Fruit fly (Drosophila melanogaster) whole organism, prepupa: ENCODE results near the gene Dtg.

ENCODE experiments used
- Blimp-1 ChIP-seq: fragments of 200-800 bp; sonication (Bioruptor generic); optimal IDR thresholded peaks from 3 replicates; lab custom pipeline; 2017; ENCODE audit warnings: missing biosample characterization, missing genetic modification characterization, mild to moderate bottlenecking, moderate library complexity, missing genetic modification reagents
- CG10669 ChIP-seq: fragments of 200-800 bp; sonication (Bioruptor generic); optimal IDR thresholded peaks from 3 replicates; lab custom pipeline; 2018; ENCODE audit warnings: missing biosample characterization, mild to moderate bottlenecking, missing genetic modification characterization, moderate library complexity
- CG11294 ChIP-seq: fragments of 200-800 bp; sonication (Bioruptor generic); IDR thresholded peaks from 2 replicates; pipeline ENCODE4 v1.3.6; 2022; ENCODE audit warnings: missing biosample characterization, missing genetic modification characterization
- CG11762 ChIP-seq: fragments of 200-800 bp; sonication (Bioruptor generic); optimal IDR thresholded peaks from 3 replicates; lab custom pipeline; 2016; ENCODE audit warnings: missing biosample characterization, missing genetic modification characterization; ENCODE audit not compliant: insufficient read depth
- CG11902 ChIP-seq: fragments of 200-800 bp; sonication (Bioruptor generic); optimal IDR thresholded peaks from 3 replicates; lab custom pipeline; 2016; ENCODE audit warnings: missing biosample characterization, missing genetic modification characterization
- CG15336 ChIP-seq: fragments of 200-800 bp; sonication (Bioruptor generic); IDR thresholded peaks from 2 replicates; pipeline ENCODE4 v1.3.6; 2022; ENCODE audit warnings: missing biosample characterization, missing genetic modification characterization
- CG1621 ChIP-seq: fragments of 200-800 bp; sonication (Bioruptor generic); optimal IDR thresholded peaks from 3 replicates; lab custom pipeline; 2018; ENCODE audit warnings: missing biosample characterization, mild to moderate bottlenecking, missing genetic modification characterization
- CG16779 ChIP-seq: fragments of 200-800 bp; sonication (Bioruptor generic); optimal IDR thresholded peaks from 3 replicates; lab custom pipeline; 2017; ENCODE audit warnings: missing biosample characterization, mild to moderate bottlenecking, missing genetic modification characterization
- CG3032 ChIP-seq: fragments of 200-800 bp; optimal IDR thresholded peaks from 2 replicates; lab custom pipeline; 2019; ENCODE audit warnings: missing biosample characterization, mild to moderate bottlenecking, missing genetic modification characterization, moderate library complexity
- CG31627 ChIP-seq: fragments of 200-800 bp; sonication (Bioruptor generic); optimal IDR thresholded peaks from 3 replicates; lab custom pipeline; 2016; ENCODE audit warnings: missing biosample characterization, missing genetic modification characterization
- CG32006 ChIP-seq: fragments of 200-800 bp; sonication (Bioruptor generic); optimal IDR thresholded peaks from 3 replicates; lab custom pipeline; 2017; ENCODE audit warnings: missing biosample characterization, mild to moderate bottlenecking, missing genetic modification characterization
- CG34406 ChIP-seq: fragments of 200-800 bp; sonication (Bioruptor generic); optimal IDR thresholded peaks from 3 replicates; lab custom pipeline; 2016; ENCODE audit warnings: missing biosample characterization, missing genetic modification characterization
- CG4318 ChIP-seq: fragments of 200-800 bp; sonication (Bioruptor generic); optimal IDR thresholded peaks from 3 replicates; lab custom pipeline; 2017; ENCODE audit warnings: missing biosample characterization, mild to moderate bottlenecking, missing genetic modification characterization
- CG6163 ChIP-seq: fragments of 200-800 bp; sonication (Bioruptor generic); IDR thresholded peaks from 3 replicates; pipeline ENCODE4 v1.3.6; 2022; ENCODE audit warnings: missing biosample characterization, missing genetic modification characterization
- CG6276 ChIP-seq: fragments of 200-800 bp; sonication (Bioruptor generic); optimal IDR thresholded peaks from 2 replicates; lab custom pipeline; 2017; ENCODE audit warnings: missing biosample characterization, mild to moderate bottlenecking, missing genetic modification characterization
- CG6792 ChIP-seq: fragments of 200-800 bp; sonication (Bioruptor generic); optimal IDR thresholded peaks from 3 replicates; lab custom pipeline; 2016; ENCODE audit warnings: missing biosample characterization, missing genetic modification characterization
- CG6854 ChIP-seq: fragments of 200-800 bp; sonication (Bioruptor generic); optimal IDR thresholded peaks from 2 replicates; lab custom pipeline; 2017; ENCODE audit warnings: missing biosample characterization, mild to moderate bottlenecking, missing genetic modification characterization
- CG8119 ChIP-seq: fragments of 200-800 bp; sonication (Bioruptor generic); IDR thresholded peaks from 3 replicates; pipeline ENCODE4 v1.3.6; 2022; ENCODE audit warnings: missing biosample characterization, missing genetic modification characterization
- CG8319 ChIP-seq: fragments of 200-800 bp; sonication (Bioruptor generic); optimal IDR thresholded peaks from 3 replicates; lab custom pipeline; 2016; ENCODE audit warnings: missing biosample characterization, missing genetic modification characterization
- CG8632 ChIP-seq: fragments of 200-800 bp; sonication (Bioruptor generic); optimal IDR thresholded peaks from 3 replicates; lab custom pipeline; 2016; ENCODE audit warnings: missing biosample characterization, missing genetic modification characterization
- CG9139 ChIP-seq: fragments of 200-800 bp; sonication (Bioruptor generic); optimal IDR thresholded peaks from 3 replicates; lab custom pipeline; 2017; ENCODE audit warnings: missing biosample characterization, mild to moderate bottlenecking, missing genetic modification characterization
- Eip75B ChIP-seq: fragments of 200-800 bp; sonication (Bioruptor generic); optimal IDR thresholded peaks from 3 replicates; lab custom pipeline; 2016; ENCODE audit warnings: missing biosample characterization, missing genetic modification characterization
- Eip93F ChIP-seq: fragments of 200-800 bp; sonication (Bioruptor generic); optimal IDR thresholded peaks from 2 replicates; lab custom pipeline; 2016; ENCODE audit warnings: missing biosample characterization, mild to moderate bottlenecking, missing genetic modification characterization
- Ets21C ChIP-seq: fragments of 200-800 bp; sonication (Bioruptor generic); optimal IDR thresholded peaks from 3 replicates; lab custom pipeline; 2016; ENCODE audit warnings: missing biosample characterization, missing genetic modification characterization
- Ets96B ChIP-seq: fragments of 200-800 bp; optimal IDR thresholded peaks from 2 replicates; lab custom pipeline; 2019; ENCODE audit warnings: missing biosample characterization, mild to moderate bottlenecking, missing genetic modification characterization, moderate library complexity
- Gug ChIP-seq: fragments of 200-800 bp; sonication (Bioruptor generic); IDR thresholded peaks from 2 replicates; pipeline ENCODE4 v1.3.6; 2022; ENCODE audit warnings: missing biosample characterization, missing genetic modification characterization
- Hr38 ChIP-seq: sonication (Bioruptor generic); optimal IDR thresholded peaks from 2 replicates; lab custom pipeline; 2016; ENCODE audit warnings: missing biosample characterization, missing genetic modification characterization
- Hr39 ChIP-seq: fragments of 200-800 bp; sonication (Bioruptor generic); optimal IDR thresholded peaks from 2 replicates; lab custom pipeline; 2016; ENCODE audit warnings: missing biosample characterization, missing genetic modification characterization
- Hr4 ChIP-seq: fragments of 200-800 bp; sonication (Bioruptor generic); optimal IDR thresholded peaks from 3 replicates; lab custom pipeline; 2016; ENCODE audit warnings: missing biosample characterization, missing genetic modification characterization
- Lpt ChIP-seq: fragments of 200-800 bp; sonication (Bioruptor generic); optimal IDR thresholded peaks from 3 replicates; lab custom pipeline; 2016; ENCODE audit warnings: missing biosample characterization, missing genetic modification characterization
- Met ChIP-seq: fragments of 200-800 bp; sonication (Bioruptor generic); optimal IDR thresholded peaks from 3 replicates; lab custom pipeline; 2016; ENCODE audit warnings: missing biosample characterization, missing genetic modification characterization
- OdsH ChIP-seq: fragments of 200-800 bp; sonication (Bioruptor generic); optimal IDR thresholded peaks from 3 replicates; lab custom pipeline; 2016; ENCODE audit warnings: missing biosample characterization, missing genetic modification characterization
- Sox102F ChIP-seq: fragments of 200-800 bp; sonication (Bioruptor generic); optimal IDR thresholded peaks from 2 replicates; lab custom pipeline; 2016; ENCODE audit warnings: missing biosample characterization, mild to moderate bottlenecking, missing genetic modification characterization
- Sox14 ChIP-seq: fragments of 200-800 bp; sonication (Bioruptor generic); optimal IDR thresholded peaks from 3 replicates; lab custom pipeline; 2016; ENCODE audit warnings: missing biosample characterization, missing genetic modification characterization
- Sox15 ChIP-seq: fragments of 200-800 bp; sonication (Bioruptor generic); optimal IDR thresholded peaks from 3 replicates; lab custom pipeline; 2016; ENCODE audit warnings: missing biosample characterization, missing genetic modification characterization
- achi ChIP-seq: fragments of 200-800 bp; sonication (Bioruptor generic); optimal IDR thresholded peaks from 3 replicates; lab custom pipeline; 2016; ENCODE audit warnings: missing biosample characterization, missing genetic modification characterization
- acj6 ChIP-seq: fragments of 200-800 bp; sonication (Bioruptor generic); optimal IDR thresholded peaks from 3 replicates; lab custom pipeline; 2016; ENCODE audit warnings: missing biosample characterization, missing genetic modification characterization
- cyc ChIP-seq: fragments of 200-800 bp; sonication (Bioruptor generic); optimal IDR thresholded peaks from 3 replicates; lab custom pipeline; 2016; ENCODE audit warnings: missing biosample characterization, missing genetic modification characterization
- dac ChIP-seq: fragments of 200-800 bp; sonication (Bioruptor generic); optimal IDR thresholded peaks from 2 replicates; lab custom pipeline; 2017; ENCODE audit warnings: missing biosample characterization, mild to moderate bottlenecking, missing genetic modification characterization
- dsx ChIP-seq: fragments of 200-800 bp; optimal IDR thresholded peaks from 3 replicates; lab custom pipeline; 2019; ENCODE audit warnings: missing biosample characterization, mild to moderate bottlenecking, missing genetic modification characterization, moderate library complexity; ENCODE audit not compliant: poor library complexity, severe bottlenecking
- esn ChIP-seq: fragments of 200-800 bp; sonication (Bioruptor generic); optimal IDR thresholded peaks from 2 replicates; lab custom pipeline; 2016; ENCODE audit warnings: missing biosample characterization, mild to moderate bottlenecking, missing genetic modification characterization, moderate library complexity
- fd59A ChIP-seq: fragments of 200-800 bp; sonication (Bioruptor generic); optimal IDR thresholded peaks from 2 replicates; lab custom pipeline; 2017; ENCODE audit warnings: missing biosample characterization, mild to moderate bottlenecking, missing genetic modification characterization, missing genetic modification reagents
- fd85E ChIP-seq: fragments of 200-800 bp; sonication (Bioruptor generic); optimal IDR thresholded peaks from 3 replicates; lab custom pipeline; 2016; ENCODE audit warnings: missing biosample characterization, missing genetic modification characterization
- fkh ChIP-seq: fragments of 200-800 bp; sonication (Bioruptor generic); optimal IDR thresholded peaks from 3 replicates; lab custom pipeline; 2017; ENCODE audit warnings: missing biosample characterization, mild to moderate bottlenecking, missing genetic modification characterization, moderate library complexity
- lz ChIP-seq: fragments of 200-800 bp; sonication (Bioruptor generic); optimal IDR thresholded peaks from 3 replicates; lab custom pipeline; 2016; ENCODE audit warnings: missing biosample characterization, missing genetic modification characterization
- net ChIP-seq: fragments of 200-800 bp; sonication (Bioruptor generic); optimal IDR thresholded peaks from 3 replicates; lab custom pipeline; 2016; ENCODE audit warnings: missing biosample characterization, missing genetic modification characterization
- salr ChIP-seq, 2 experiments: fragments of 200-800 bp; sonication (Bioruptor generic); optimal IDR thresholded peaks; 3 replicates each; lab custom pipeline; 2016 to 2018; ENCODE audit warnings: missing biosample characterization in 2 of 2, missing genetic modification characterization in 2 of 2, mild to moderate bottlenecking in 1 of 2
- spab ChIP-seq: fragments of 200-800 bp; sonication (Bioruptor generic); optimal IDR thresholded peaks from 2 replicates; lab custom pipeline; 2017; ENCODE audit warnings: missing biosample characterization, mild to moderate bottlenecking, missing genetic modification characterization, missing genetic modification reagents
- ss ChIP-seq, 2 experiments: fragments of 200-800 bp; sonication (Bioruptor generic); optimal IDR thresholded peaks; 2 replicates in 1 of 2; 3 replicates in 1 of 2; lab custom pipeline; 2017 to 2018; ENCODE audit warnings: mild to moderate bottlenecking in 2 of 2, missing biosample characterization in 2 of 2, missing genetic modification characterization in 2 of 2, moderate library complexity in 1 of 2
- topi ChIP-seq: fragments of 200-800 bp; sonication (Bioruptor generic); optimal IDR thresholded peaks from 3 replicates; lab custom pipeline; 2016; ENCODE audit warnings: missing biosample characterization, missing genetic modification characterization
- vri ChIP-seq: fragments of 200-800 bp; sonication (Bioruptor generic); optimal IDR thresholded peaks from 3 replicates; lab custom pipeline; 2016; ENCODE audit warnings: missing biosample characterization, mild to moderate bottlenecking, missing genetic modification characterization

The Dtg gene

dm6 chr3R:12653511-12654252 lies 5.8 kb downstream of the Dtg start:
- TF ChIP-seq CG6163 (peak; percentile 39; the same call in 2 of the 3 replicates), CG8632 (GFP tag; lab: Kevin White, UChicago) (no peak), Lpt (GFP tag; lab: Kevin White, UChicago) (peak; percentile 48), esn (GFP tag; lab: Kevin White, UChicago) (no peak), fd85E (no peak), Gug (GFP tag; lab: Robert Waterston, UW) (peak; percentile 68), acj6 (GFP tag; lab: Kevin White, UChicago) (no peak), lz (GFP tag; lab: Kevin White, UChicago) (no peak), Sox14 (GFP tag; lab: Kevin White, UChicago) (no peak), cyc (no peak), CG8119 (GFP tag; lab: Robert Waterston, UW) (peak; percentile 88), vri (peak; percentile 50), CG1621 (tag; lab: Kevin White, UChicago) (no peak), spab (no peak), CG10669 (GFP tag; lab: Kevin White, UChicago) (no peak), CG6276 (GFP tag; lab: Kevin White, UChicago) (peak; percentile 64), CG11762 (no peak), CG34406 (GFP tag; lab: Kevin White, UChicago) (no peak), Hr38 (GFP tag; lab: Kevin White, UChicago) (no peak), Ets21C (no peak), Hr4 (GFP tag; lab: Kevin White, UChicago) (peak; percentile 83), topi (no peak), net (GFP tag; lab: Kevin White, UChicago) (peak; percentile 45), CG4318 (peak; percentile 34), salr (GFP tag; optimal IDR thresholded peaks at IDR 0.05; lab: Kevin White, UChicago) (no peak), CG32006 (GFP tag; lab: Kevin White, UChicago) (peak; percentile 79), CG8319 (GFP tag; lab: Kevin White, UChicago) (no peak), dac (GFP tag; lab: Kevin White, UChicago) (peak; percentile 51), Eip75B (no peak), CG11902 (no peak), Sox15 (no peak), CG6792 (GFP tag; lab: Kevin White, UChicago) (no peak), ss (GFP tag; optimal IDR thresholded peaks at IDR 0.05; lab: Kevin White, UChicago) (no peak), Met (no peak), CG16779 (tag; lab: Kevin White, UChicago) (no peak), CG31627 (no peak), CG6854 (no peak), Blimp-1 (no peak), Eip93F (GFP tag; lab: Kevin White, UChicago) (no peak), CG3032 (tag; lab: Kevin White, UChicago) (no peak), achi (GFP tag; lab: Kevin White, UChicago) (peak; percentile 26), CG11294 (GFP tag; lab: Robert Waterston, UW) (peak; percentile 78; the same call in 1 of the 2 replicates), CG15336 (peak; percentile 82), dsx (GFP tag; lab: Kevin White, UChicago) (no peak), Ets96B (no peak), CG9139 (GFP tag; lab: Kevin White, UChicago) (no peak), Sox102F (GFP tag; lab: Kevin White, UChicago) (no peak), Hr39 (GFP tag; lab: Kevin White, UChicago) (no peak), fkh (GFP tag; lab: Kevin White, UChicago) (peak; percentile 56), OdsH (GFP tag; lab: Kevin White, UChicago) (peak; percentile 27), fd59A (GFP tag; lab: Kevin White, UChicago) (no peak)
